Worm (Caenorhabditis elegans) whole organism, L1 larva: ENCODE measurements around the gene taf-12.

Experiments used
- C04F5.9 ChIP-seq: sonication (generic microtip); optimal IDR thresholded peaks from 2 replicates; lab custom pipeline; 2016; ENCODE audit warnings: missing genetic modification characterization, missing compliant biosample characterization
- C16A3.4 ChIP-seq: fragments of 150-350 bp; optimal IDR thresholded peaks from 2 replicates; lab custom pipeline; 2014; ENCODE audit warnings: missing biosample characterization, missing genetic modification characterization
- C34B4.2 ChIP-seq: sonication (generic microtip); optimal IDR thresholded peaks from 2 replicates; lab custom pipeline; 2017; ENCODE audit warnings: mild to moderate bottlenecking, missing genetic modification characterization, missing compliant biosample characterization
- aha-1 ChIP-seq: fragments of 150-350 bp; optimal IDR thresholded peaks from 2 replicates; lab custom pipeline; 2014; ENCODE audit warnings: missing biosample characterization, missing genetic modification characterization
- ama-1 ChIP-seq: fragments of 150-350 bp; optimal IDR thresholded peaks from 2 replicates; lab custom pipeline; 2014
- blmp-1 ChIP-seq: fragments of 150-350 bp; optimal IDR thresholded peaks from 2 replicates; lab custom pipeline; 2014; ENCODE audit warnings: missing biosample characterization, missing genetic modification characterization
- ceh-82 ChIP-seq, 3 experiments: fragments of 150-350 bp in 1 of 3; sonication (generic microtip) in 2 of 3; optimal IDR thresholded peaks; 2 replicates each; lab custom pipeline; 2014 to 2017; ENCODE audit warnings: missing biosample characterization in 3 of 3, missing genetic modification characterization in 3 of 3
- ceh-90 ChIP-seq: sonication (generic microtip); optimal IDR thresholded peaks from 2 replicates; lab custom pipeline; 2016; ENCODE audit warnings: missing genetic modification characterization, missing compliant biosample characterization
- dsc-1 ChIP-seq: sonication (generic microtip); optimal IDR thresholded peaks from 2 replicates; lab custom pipeline; 2016; ENCODE audit warnings: mild to moderate bottlenecking, missing genetic modification characterization, missing compliant biosample characterization
- efl-1 ChIP-seq, 4 experiments: fragments of 150-350 bp; optimal IDR thresholded peaks in 3 of 4; peaks in 1 of 4; 1 replicate in 1 of 4; 2 replicates in 3 of 4; lab custom pipeline; 2014; ENCODE audit warnings: missing biosample characterization in 2 of 4, missing genetic modification characterization in 2 of 4, missing genetic modification reagents in 2 of 4
- egl-27 ChIP-seq, 2 experiments: fragments of 150-350 bp in 1 of 2; sonication (generic microtip); optimal IDR thresholded peaks; 3 replicates each; lab custom pipeline; 2017 to 2018; ENCODE audit warnings: missing biosample characterization in 2 of 2, missing genetic modification characterization in 2 of 2, missing genetic modification reagents in 2 of 2
- elt-2 ChIP-seq: sonication (generic microtip); optimal IDR thresholded peaks from 2 replicates; lab custom pipeline; 2016; ENCODE audit warnings: missing genetic modification characterization, mild to moderate bottlenecking, inconsistent platforms, missing compliant biosample characterization, missing genetic modification reagents
- fkh-8 ChIP-seq: sonication (generic microtip); optimal IDR thresholded peaks from 2 replicates; lab custom pipeline; 2016; ENCODE audit warnings: mild to moderate bottlenecking, missing genetic modification characterization, missing compliant biosample characterization
- fos-1 ChIP-seq: fragments of 150-350 bp; optimal IDR thresholded peaks from 2 replicates; lab custom pipeline; 2014; ENCODE audit warnings: missing biosample characterization, missing genetic modification characterization
- grh-1 ChIP-seq: fragments of 200-800 bp; sonication (Bioruptor generic); IDR thresholded peaks from 2 replicates; pipeline ENCODE4 v1.3.6; 2022; ENCODE audit warnings: missing genetic modification reagents, missing genetic modification characterization, missing compliant biosample characterization
- hlh-17 ChIP-seq: fragments of 200-800 bp; sonication (Bioruptor generic); optimal IDR thresholded peaks from 2 replicates; lab custom pipeline; 2018; ENCODE audit warnings: missing genetic modification characterization, mild to moderate bottlenecking, missing compliant biosample characterization, moderate library complexity, borderline replicate concordance
- isw-1 ChIP-seq: fragments of 200-800 bp; sonication (Bioruptor generic); IDR thresholded peaks from 2 replicates; pipeline ENCODE4 v1.3.6; 2022; ENCODE audit warnings: missing genetic modification characterization, missing compliant biosample characterization
- lin-13 ChIP-seq: fragments of 150-350 bp; optimal IDR thresholded peaks from 2 replicates; lab custom pipeline; 2014; ENCODE audit warnings: missing biosample characterization, missing genetic modification reagents, missing genetic modification characterization
- lin-14 ChIP-seq: fragments of 200-800 bp; sonication (Bioruptor generic); optimal IDR thresholded peaks from 2 replicates; lab custom pipeline; 2018; ENCODE audit warnings: mild to moderate bottlenecking, missing genetic modification characterization, moderate library complexity, missing compliant biosample characterization
- lin-15B ChIP-seq: fragments of 150-350 bp; sonication (generic microtip); optimal IDR thresholded peaks from 3 replicates; lab custom pipeline; 2014; ENCODE audit warnings: missing biosample characterization, missing genetic modification characterization
- lin-39 ChIP-seq: fragments of 150-350 bp; optimal IDR thresholded peaks from 2 replicates; lab custom pipeline; 2014; ENCODE audit warnings: missing biosample characterization, missing genetic modification reagents, missing genetic modification characterization
- lsy-2 ChIP-seq, 2 experiments: fragments of 150-350 bp; optimal IDR thresholded peaks; 2 replicates each; lab custom pipeline; 2014; ENCODE audit warnings: missing biosample characterization in 2 of 2, missing genetic modification characterization in 2 of 2
- mab-9 ChIP-seq: fragments of 200-800 bp; sonication (Bioruptor generic); IDR thresholded peaks from 2 replicates; pipeline ENCODE4 v1.3.6; 2022; ENCODE audit warnings: missing genetic modification reagents, missing genetic modification characterization, missing compliant biosample characterization
- mef-2 ChIP-seq: fragments of 150-350 bp; optimal IDR thresholded peaks from 2 replicates; lab custom pipeline; 2014; ENCODE audit warnings: missing biosample characterization, missing genetic modification characterization
- mep-1 ChIP-seq: fragments of 150-350 bp; optimal IDR thresholded peaks from 2 replicates; lab custom pipeline; 2014; ENCODE audit warnings: missing biosample characterization, missing genetic modification characterization
- nhr-20 ChIP-seq: sonication (generic microtip); optimal IDR thresholded peaks from 2 replicates; lab custom pipeline; 2016; ENCODE audit warnings: mild to moderate bottlenecking, missing genetic modification characterization, missing compliant biosample characterization
- nhr-237 ChIP-seq: fragments of 150-350 bp; optimal IDR thresholded peaks from 2 replicates; lab custom pipeline; 2014; ENCODE audit warnings: missing biosample characterization, missing genetic modification characterization
- nhr-28 ChIP-seq: fragments of 150-350 bp; optimal IDR thresholded peaks from 2 replicates; lab custom pipeline; 2014; ENCODE audit warnings: missing biosample characterization, missing genetic modification characterization
- nhr-71 ChIP-seq: sonication (generic microtip); optimal IDR thresholded peaks from 2 replicates; lab custom pipeline; 2016; ENCODE audit warnings: mild to moderate bottlenecking, missing genetic modification characterization, moderate library complexity, missing compliant biosample characterization
- nhr-76 ChIP-seq: sonication (generic microtip); optimal IDR thresholded peaks from 2 replicates; lab custom pipeline; 2017; ENCODE audit warnings: missing biosample characterization, missing genetic modification characterization
- nhr-77 ChIP-seq: fragments of 150-350 bp; optimal IDR thresholded peaks from 2 replicates; lab custom pipeline; 2014; ENCODE audit warnings: missing biosample characterization, missing genetic modification characterization
- nhr-85 ChIP-seq: sonication (generic microtip); peaks from one replicate; lab custom pipeline; 2016; ENCODE audit warnings: missing genetic modification characterization, inconsistent platforms, missing compliant biosample characterization
- snu-23 ChIP-seq: sonication (generic microtip); optimal IDR thresholded peaks from 2 replicates; lab custom pipeline; 2016; ENCODE audit warnings: missing genetic modification characterization, missing compliant biosample characterization
- sup-37 ChIP-seq: fragments of 200-800 bp; sonication (Bioruptor generic); optimal IDR thresholded peaks from 2 replicates; lab custom pipeline; 2018; ENCODE audit warnings: mild to moderate bottlenecking, missing genetic modification characterization, missing compliant biosample characterization
- swsn-7 ChIP-seq: sonication (generic microtip); optimal IDR thresholded peaks from 2 replicates; lab custom pipeline; 2016; ENCODE audit warnings: missing genetic modification characterization, missing compliant biosample characterization
- tlp-1 ChIP-seq: fragments of 150-350 bp; optimal IDR thresholded peaks from 2 replicates; lab custom pipeline; 2014; ENCODE audit warnings: missing biosample characterization, missing genetic modification characterization
- unc-98 ChIP-seq: fragments of 200-800 bp; sonication (Bioruptor generic); IDR thresholded peaks from 2 replicates; pipeline ENCODE4 v1.3.6; 2022; ENCODE audit warnings: missing genetic modification characterization, missing compliant biosample characterization
- vab-15 ChIP-seq: sonication (generic microtip); optimal IDR thresholded peaks from 2 replicates; lab custom pipeline; 2017; ENCODE audit warnings: missing genotype, mild to moderate bottlenecking, missing genetic modification characterization, missing compliant biosample characterization
- xbp-1 ChIP-seq: sonication (generic microtip); optimal IDR thresholded peaks from 2 replicates; lab custom pipeline; 2016; ENCODE audit warnings: missing genetic modification characterization, missing compliant biosample characterization
- ztf-11 ChIP-seq, 2 experiments: sonication (generic microtip); optimal IDR thresholded peaks; 2 replicates each; lab custom pipeline; 2016 to 2017; ENCODE audit warnings: missing genetic modification characterization in 2 of 2, missing biosample characterization in 1 of 2, missing compliant biosample characterization in 1 of 2

The taf-12 gene

ce11 chrIII:11830522-11831489 lies 38.3 kb downstream of the taf-12 start:
- peak; percentile 34; the same call in 1 of the 2 replicates for TF ChIP-seq mab-9
- TF ChIP-seq lin-14 (GFP tag; lab: Kevin White, UChicago): no peak
- 0 out of 2 replicates have a peak, but pooled peaks have one; percentile 9 for TF ChIP-seq unc-98 (GFP tag; lab: Robert Waterston, UW)
- no peak for TF ChIP-seq fos-1 (tag; lab: Kevin White, UChicago)
- TF ChIP-seq lsy-2 (tag; optimal IDR thresholded peaks at IDR 0.05; lab: Kevin White, UChicago): peak in 1 of 2 experiments; percentile 6
- TF ChIP-seq efl-1 (optimal IDR thresholded peaks at IDR 0.05; lab: Kevin White, UChicago): no peak
- TF ChIP-seq efl-1 (GFP tag; optimal IDR thresholded peaks at IDR 0.05 in 1 of 2; lab: Kevin White, UChicago): peak in 1 of 2 experiments; percentile 38
- no peak for TF ChIP-seq nhr-85 (tag; lab: Kevin White, UChicago)
- no peak for TF ChIP-seq nhr-76 (tag; lab: Kevin White, UChicago)
- no peak for TF ChIP-seq snu-23
- TF ChIP-seq C34B4.2: no peak
- TF ChIP-seq nhr-237 (tag; lab: Kevin White, UChicago): no peak
- TF ChIP-seq nhr-28: no peak

ce11 chrIII:11829585-11830195 lies 39.4 kb downstream of the taf-12 start:
- no peak for TF ChIP-seq ceh-82 (tag; optimal IDR thresholded peaks at IDR 0.05; lab: Kevin White, UChicago)
- TF ChIP-seq efl-1 (optimal IDR thresholded peaks at IDR 0.05; lab: Kevin White, UChicago): no peak
- TF ChIP-seq efl-1 (GFP tag; optimal IDR thresholded peaks at IDR 0.05 in 1 of 2; lab: Kevin White, UChicago): peak in 1 of 2 experiments; percentile 27
- TF ChIP-seq nhr-85 (tag; lab: Kevin White, UChicago): peak; percentile 14

- TF ChIP-seq efl-1 (optimal IDR thresholded peaks at IDR 0.05; lab: Kevin White, UChicago) (no peak), efl-1 (GFP tag; optimal IDR thresholded peaks at IDR 0.05 in 1 of 2; lab: Kevin White, UChicago) (peak in 1 of 2 experiments; percentile 33), vab-15 (tag; lab: Kevin White, UChicago) (no peak)
Observed at ce11 chrIII:11829062-11829461, 40.0 kb downstream of the taf-12 start.

ce11 chrIII:11826118-11826517 lies 43.0 kb downstream of the taf-12 start, which contains the start of gene rsp-8:
Gene rsp-8 (plus strand): TSS chrIII:11826418.
- TF ChIP-seq ama-1: no peak
- peak; percentile 2 for TF ChIP-seq nhr-85 (tag; lab: Kevin White, UChicago)
- TF ChIP-seq sup-37 (GFP tag; lab: Kevin White, UChicago): no peak
- no peak for TF ChIP-seq grh-1 (GFP tag; lab: Robert Waterston, UW)
- no peak for TF ChIP-seq egl-27 (tag; optimal IDR thresholded peaks at IDR 0.05; lab: Kevin White, UChicago)
- no peak for TF ChIP-seq nhr-28

ce11 chrIII:11825654-11826053 lies 43.4 kb downstream of the taf-12 start:
- TF ChIP-seq tlp-1 (tag; lab: Kevin White, UChicago) (no peak), elt-2 (tag; lab: Kevin White, UChicago) (no peak), ama-1 (no peak), nhr-76 (tag; lab: Kevin White, UChicago) (no peak), ztf-11 (tag; optimal IDR thresholded peaks at IDR 0.05; lab: Kevin White, UChicago) (no peak), aha-1 (tag; lab: Kevin White, UChicago) (no peak), vab-15 (tag; lab: Kevin White, UChicago) (peak; percentile 72), xbp-1 (tag; lab: Kevin White, UChicago) (peak; percentile 47), C16A3.4 (tag; lab: Kevin White, UChicago) (peak; percentile 82), fkh-8 (tag; lab: Kevin White, UChicago) (peak; percentile 75), lin-15B (tag; lab: Kevin White, UChicago) (peak; percentile 76), dsc-1 (peak; percentile 55), nhr-20 (tag; lab: Kevin White, UChicago) (peak; percentile 30), grh-1 (GFP tag; lab: Robert Waterston, UW) (no peak), C04F5.9 (tag; lab: Kevin White, UChicago) (no peak), lin-39 (tag; lab: Kevin White, UChicago) (no peak), hlh-17 (GFP tag; lab: Kevin White, UChicago) (no peak), swsn-7 (tag; lab: Kevin White, UChicago) (peak; percentile 38), lin-13 (peak; percentile 40), mep-1 (tag; lab: Kevin White, UChicago) (peak; percentile 49), isw-1 (GFP tag; lab: Robert Waterston, UW) (peak; percentile 41; the same call in 1 of the 2 replicates), ceh-90 (tag; lab: Kevin White, UChicago) (no peak), nhr-77 (tag; lab: Kevin White, UChicago) (peak; percentile 47), snu-23 (peak; percentile 58), lsy-2 (tag; optimal IDR thresholded peaks at IDR 0.05; lab: Kevin White, UChicago) (peak; percentile 61 to 90), mef-2 (tag; lab: Kevin White, UChicago) (no peak), fos-1 (tag; lab: Kevin White, UChicago) (peak; percentile 34), blmp-1 (tag; lab: Kevin White, UChicago) (peak; percentile 65), nhr-71 (peak; percentile 58)
